Worm (Caenorhabditis elegans): Measurements from ENCODE around the gene R07E5.7.

R07E5.7 gene

DNA sequence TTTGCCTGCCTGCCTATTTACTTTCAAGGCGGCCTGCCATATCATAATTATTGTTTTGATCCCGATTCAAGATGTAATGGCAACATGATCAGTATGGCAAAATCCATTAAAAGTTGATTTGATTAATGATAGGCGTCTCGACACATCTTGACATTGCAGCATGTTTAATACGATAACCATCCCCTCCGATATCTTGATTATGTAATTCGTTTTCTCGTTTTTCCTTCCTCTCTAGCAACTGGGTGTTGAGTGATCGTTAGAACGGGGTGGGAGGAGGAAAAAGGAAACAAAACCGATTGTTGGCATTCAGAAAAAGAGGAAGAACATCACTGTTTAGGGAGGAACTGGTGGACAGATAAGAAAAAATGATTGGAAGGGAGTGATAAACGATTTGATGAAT, 27.0 kb downstream of the R07E5.7 start:
- TF ChIP-seq unc-62 (GFP tag; optimal IDR thresholded peaks at IDR 0.05) = no peak
- TF ChIP-seq elt-1 (tag; optimal IDR thresholded peaks at IDR 0.05; ENCODE audit: borderline replicate concordance, insufficient read depth) = peak; percentile 63

DNA sequence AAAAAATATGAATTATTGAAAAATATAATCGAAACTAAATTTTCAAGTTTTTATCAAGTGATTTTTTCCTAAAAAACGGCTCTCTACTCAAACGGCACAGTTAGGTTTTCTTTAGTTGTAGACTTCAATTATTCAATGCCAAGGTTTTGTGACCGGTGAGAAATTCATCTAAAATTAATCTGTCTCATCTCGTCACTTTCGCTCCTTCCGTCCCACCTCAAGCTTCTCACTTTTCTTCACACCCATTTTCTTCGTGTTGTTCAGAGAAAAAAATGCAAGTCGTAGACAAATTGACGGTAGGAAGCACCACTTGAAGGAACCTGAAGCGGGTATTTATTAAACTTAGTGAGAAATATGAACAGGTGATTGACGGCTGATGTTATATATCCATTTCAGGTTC, 27.6 kb downstream of the R07E5.7 start:
- TF ChIP-seq cnd-1 (tag; optimal IDR thresholded peaks at IDR 0.05) = no peak
- no peak for TF ChIP-seq mls-2 (tag; optimal IDR thresholded peaks at IDR 0.05)
- TF ChIP-seq M03D4.4 (tag; optimal IDR thresholded peaks at IDR 0.05) = no peak

DNA sequence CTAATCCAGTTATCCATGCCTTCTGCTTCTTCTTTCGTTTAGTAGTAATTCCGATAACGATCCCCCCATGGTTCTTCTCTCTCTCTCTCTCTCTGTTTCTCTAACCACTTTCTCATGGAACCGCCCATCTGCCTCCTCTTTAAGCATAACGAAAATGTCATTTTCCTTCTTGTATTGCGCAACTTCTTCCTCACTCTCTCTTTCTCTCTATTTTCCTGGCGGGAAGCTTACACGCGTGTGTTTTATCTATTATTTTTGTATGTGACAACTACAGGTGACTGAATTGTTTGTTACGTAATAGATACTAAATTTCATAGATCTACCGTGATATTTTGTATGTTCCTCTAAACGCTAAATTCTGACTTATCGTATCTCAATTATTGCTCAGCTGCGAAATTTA, 28.5 kb downstream of the R07E5.7 start:
- TF ChIP-seq pha-4 (tag; optimal IDR thresholded peaks at IDR 0.05) (no peak), zip-8 (tag; optimal IDR thresholded peaks at IDR 0.05) (peak; percentile 95)

DNA sequence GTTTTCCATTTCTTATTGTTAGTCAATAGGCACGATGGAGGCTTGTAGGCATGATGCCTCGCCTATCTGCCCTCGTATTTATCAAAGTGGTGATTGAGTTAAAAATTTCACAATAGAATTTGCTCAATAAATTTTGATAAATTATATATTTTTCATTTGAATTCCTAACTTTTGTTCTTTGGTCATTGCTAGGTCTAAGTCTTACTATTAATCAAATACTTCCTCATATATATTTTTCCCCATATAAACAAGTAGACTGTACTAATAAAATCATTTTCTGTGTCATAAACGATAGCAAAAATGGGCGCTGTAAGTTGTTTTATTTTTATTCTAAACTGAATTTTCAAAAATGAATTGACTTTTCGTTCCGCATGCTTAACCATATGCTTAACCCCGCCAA, 34.5 kb downstream of the R07E5.7 start, which contains the start of gene pals-28:
Gene pals-28, plus strand, starts transcription at position 301 of the 400 bp plus-strand sequence.
- TF ChIP-seq nhr-237 (tag; optimal IDR thresholded peaks at IDR 0.05) = no peak

DNA sequence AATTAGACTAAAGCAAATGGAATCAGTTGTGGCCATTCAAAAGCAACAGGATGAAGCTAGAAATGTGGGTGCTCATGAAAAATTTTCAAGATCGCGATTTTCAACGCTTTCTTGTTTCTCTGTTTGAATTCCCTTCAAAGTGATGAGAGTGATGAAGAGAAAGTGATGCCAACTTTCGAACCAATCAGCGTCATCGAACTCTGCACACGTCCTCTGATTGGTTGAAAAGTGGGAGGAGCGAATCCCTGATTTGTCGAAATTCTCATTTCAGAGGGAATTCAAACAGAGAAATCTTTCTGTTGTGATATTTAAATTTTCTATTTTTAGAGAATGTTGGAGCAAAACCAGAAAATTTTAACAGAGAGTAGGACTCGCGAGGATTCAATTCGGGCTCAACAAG, 36.8 kb downstream of the R07E5.7 start:
- TF ChIP-seq tbx-8 (GFP tag; optimal IDR thresholded peaks at IDR 0.05) = no peak
- no peak for TF ChIP-seq unc-39 (tag; optimal IDR thresholded peaks at IDR 0.05)
- no peak for TF ChIP-seq ceh-39 (tag; optimal IDR thresholded peaks at IDR 0.05)
- no peak for TF ChIP-seq ceh-83 (GFP tag; optimal IDR thresholded peaks at IDR 0.05)
- no peak for TF ChIP-seq elt-3 (tag; optimal IDR thresholded peaks at IDR 0.05)
- TF ChIP-seq ceh-43 (GFP tag; optimal IDR thresholded peaks at IDR 0.05) = no peak
- TF ChIP-seq hlh-1 (tag; optimal IDR thresholded peaks at IDR 0.05) = no peak
- TF ChIP-seq lin-32 (GFP tag; optimal IDR thresholded peaks at IDR 0.05) = no peak
- no peak for TF ChIP-seq sptf-1 (tag; optimal IDR thresholded peaks at IDR 0.05)
- TF ChIP-seq M03D4.4 (tag; optimal IDR thresholded peaks at IDR 0.05) = no peak
- no peak for TF ChIP-seq bed-3 (GFP tag; optimal IDR thresholded peaks at IDR 0.05)
- no peak for TF ChIP-seq elt-1 (tag; optimal IDR thresholded peaks at IDR 0.05; ENCODE audit: borderline replicate concordance, insufficient read depth)
- no peak for TF ChIP-seq lin-13 (tag; optimal IDR thresholded peaks at IDR 0.05)
- TF ChIP-seq snpc-4 (tag; optimal IDR thresholded peaks at IDR 0.05) = no peak
- TF ChIP-seq nhr-76 (tag; optimal IDR thresholded peaks at IDR 0.05) = no peak
- TF ChIP-seq ztf-11 (tag; optimal IDR thresholded peaks at IDR 0.05) = no peak
- TF ChIP-seq ces-1 (GFP tag; optimal IDR thresholded peaks at IDR 0.05) = no peak

DNA sequence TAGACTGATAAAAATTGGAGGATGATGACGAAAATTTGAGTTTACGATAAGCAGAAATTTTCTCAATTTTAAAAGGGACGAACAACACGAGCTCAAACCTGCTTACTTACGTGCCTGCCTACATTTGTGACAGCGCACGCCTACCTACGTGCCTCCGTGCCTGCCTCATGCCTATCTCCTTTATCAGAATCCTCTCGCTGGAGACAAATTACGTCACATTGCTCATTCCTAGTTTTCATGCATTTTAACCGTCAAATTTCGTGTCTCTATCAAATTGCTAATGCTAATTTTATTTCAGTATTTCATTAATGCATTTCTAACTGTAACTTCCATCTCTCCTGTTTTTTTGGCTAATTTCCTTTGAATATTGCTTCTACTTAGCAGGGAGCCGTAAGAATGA, 37.6 kb downstream of the R07E5.7 start, which contains the start of gene pals-27:
Gene pals-27, plus strand, starts transcription at position 301 of the 400 bp plus-strand sequence.
- TF ChIP-seq ztf-11 (tag; optimal IDR thresholded peaks at IDR 0.05) (no peak), ceh-39 (tag; optimal IDR thresholded peaks at IDR 0.05) (no peak), ceh-43 (GFP tag; optimal IDR thresholded peaks at IDR 0.05) (no peak)

DNA sequence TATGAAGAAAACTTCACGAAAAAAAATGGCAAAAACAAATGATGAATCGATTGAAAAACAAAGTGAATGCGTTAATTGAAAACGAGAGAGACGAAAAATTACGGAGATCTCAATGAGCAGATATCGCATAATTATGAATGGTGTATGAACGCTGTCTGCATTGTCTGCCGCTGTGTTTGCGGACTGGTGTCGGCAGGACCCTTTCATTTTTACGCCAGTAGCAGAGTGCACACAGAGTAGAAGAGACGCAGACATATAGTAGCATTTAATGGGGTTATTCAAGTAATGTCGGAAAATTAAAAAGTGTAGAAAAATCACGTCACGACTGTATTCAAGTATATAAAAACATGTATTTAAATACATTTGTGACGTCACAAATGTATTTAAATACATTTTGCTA, 38.1 kb downstream of the R07E5.7 start:
- TF ChIP-seq unc-62 (GFP tag; optimal IDR thresholded peaks at IDR 0.05) = no peak
- peak; percentile 57 for TF ChIP-seq lin-13 (tag; optimal IDR thresholded peaks at IDR 0.05)
- TF ChIP-seq mep-1 (tag; optimal IDR thresholded peaks at IDR 0.05) = peak; percentile 38
- peak; percentile 73 for TF ChIP-seq ces-1 (GFP tag; optimal IDR thresholded peaks at IDR 0.05)
- peak; percentile 21 for TF ChIP-seq lsy-2 (tag; optimal IDR thresholded peaks at IDR 0.05)
- no peak for TF ChIP-seq flh-1 (GFP tag; optimal IDR thresholded peaks at IDR 0.05)
- no peak for TF ChIP-seq zip-8 (tag; optimal IDR thresholded peaks at IDR 0.05)
- peak; percentile 13 for TF ChIP-seq mls-2 (tag; optimal IDR thresholded peaks at IDR 0.05)

DNA sequence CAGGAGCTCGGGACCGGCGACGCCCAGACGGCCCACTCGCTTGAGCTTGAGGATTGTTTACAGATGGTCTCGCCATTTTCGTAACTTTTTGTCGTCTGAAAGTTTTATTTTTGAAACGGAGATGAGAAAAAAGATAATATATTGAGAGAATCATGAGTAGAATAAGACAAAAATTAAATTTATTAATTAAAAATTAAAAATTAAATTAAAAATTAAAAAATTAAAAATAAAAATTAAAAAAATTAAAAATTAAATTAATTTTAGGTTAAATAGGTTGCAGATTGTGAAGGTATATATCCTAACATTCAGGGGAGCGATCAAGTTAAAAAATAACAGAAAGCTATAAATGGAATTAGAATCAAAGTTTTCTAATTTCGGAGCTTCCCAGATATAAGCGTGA, 39.2 kb downstream of the R07E5.7 start, which contains the start of gene B0284.3:
Gene B0284.3, minus strand, starts transcription at position 101 of the 400 bp plus-strand sequence.
- TF ChIP-seq mab-5 (tag; optimal IDR thresholded peaks at IDR 0.05) = no peak
- TF ChIP-seq lin-32 (GFP tag; optimal IDR thresholded peaks at IDR 0.05) = no peak
- no peak for TF ChIP-seq tbx-8 (GFP tag; optimal IDR thresholded peaks at IDR 0.05)
- TF ChIP-seq ces-1 (GFP tag; optimal IDR thresholded peaks at IDR 0.05) = no peak
- no peak for TF ChIP-seq M03D4.4 (tag; optimal IDR thresholded peaks at IDR 0.05)
- no peak for TF ChIP-seq snpc-4 (tag; optimal IDR thresholded peaks at IDR 0.05)
- TF ChIP-seq pha-4 (tag; optimal IDR thresholded peaks at IDR 0.05) = no peak
- TF ChIP-seq ceh-39 (tag; optimal IDR thresholded peaks at IDR 0.05) = no peak
- no peak for TF ChIP-seq sem-2 (GFP tag; optimal IDR thresholded peaks at IDR 0.05)
- no peak for TF ChIP-seq unc-62 (GFP tag; optimal IDR thresholded peaks at IDR 0.05)
- no peak for TF ChIP-seq mls-2 (tag; optimal IDR thresholded peaks at IDR 0.05)
